Fruit fly (Drosophila melanogaster) whole organism: Measurements from ENCODE around the gene Ir94d.

ENCODE experiments used
- CG8478 ChIP-seq: fragments of >200 bp; optimal IDR thresholded peaks from 2 replicates; lab custom pipeline; 2018; ENCODE audit warnings: inconsistent platforms
- Dll ChIP-seq: fragments of >200 bp; optimal IDR thresholded peaks from 2 replicates; lab custom pipeline; 2017
- EcR ChIP-seq, 2 experiments: fragments of >200 bp; optimal IDR thresholded peaks; 2 replicates each; lab custom pipeline; 2017; ENCODE audit warnings: missing biosample characterization in 2 of 2, missing genetic modification characterization in 2 of 2, missing genetic modification reagents in 2 of 2
- pan ChIP-seq: fragments of >200 bp; optimal IDR thresholded peaks from 2 replicates; lab custom pipeline; 2017
- psq ChIP-seq: fragments of >200 bp; optimal IDR thresholded peaks from 2 replicates; lab custom pipeline; 2017
- usp ChIP-seq: fragments of >200 bp; optimal IDR thresholded peaks from 2 replicates; lab custom pipeline; 2017; ENCODE audit warnings: missing biosample characterization, missing genetic modification characterization, mixed read lengths

dm6 chr3R:23416579-23416978 lies 14.0 kb downstream of the Ir94d start:
- TF ChIP-seq pan = no peak
- TF ChIP-seq psq (lab: Kevin White, UChicago) = no peak
- TF ChIP-seq Dll (lab: Kevin White, UChicago) = no peak
- no peak for TF ChIP-seq CG8478 (lab: Kevin White, UChicago)
- TF ChIP-seq usp = no peak
- TF ChIP-seq EcR (GFP tag; optimal IDR thresholded peaks at IDR 0.05; lab: Kevin White, UChicago) = no peak
